Fruit fly (Drosophila melanogaster) whole organism, pupa: ENCODE results near the gene Meics.

ENCODE experiments used
- CG10348 ChIP-seq: fragments of 200-800 bp; sonication (Bioruptor generic); IDR thresholded peaks from 2 replicates; pipeline ENCODE4 v1.3.6; 2022; ENCODE audit warnings: missing biosample characterization, missing genetic modification characterization
- CG12605 ChIP-seq: fragments of 200-800 bp; sonication (Bioruptor generic); IDR thresholded peaks from 2 replicates; pipeline ENCODE4 v1.3.6; 2022; ENCODE audit warnings: missing biosample characterization, missing genetic modification characterization
- CG13204 ChIP-seq: fragments of 200-800 bp; sonication (Bioruptor generic); optimal IDR thresholded peaks from 2 replicates; lab custom pipeline; 2018; ENCODE audit warnings: missing biosample characterization, mild to moderate bottlenecking, missing genetic modification characterization, moderate library complexity
- CG14655 ChIP-seq: fragments of 200-800 bp; sonication (Bioruptor generic); optimal IDR thresholded peaks from 3 replicates; lab custom pipeline; 2017; ENCODE audit warnings: mild to moderate bottlenecking, missing biosample characterization, missing genetic modification reagents, missing genetic modification characterization
- CG15710 ChIP-seq: fragments of 200-800 bp; sonication (Bioruptor generic); optimal IDR thresholded peaks from 2 replicates; lab custom pipeline; 2018; ENCODE audit warnings: missing biosample characterization, mild to moderate bottlenecking, missing genetic modification characterization, moderate library complexity
- CG17806 ChIP-seq: fragments of 200-800 bp; sonication (Bioruptor generic); optimal IDR thresholded peaks from 2 replicates; lab custom pipeline; 2018; ENCODE audit warnings: missing biosample characterization, mild to moderate bottlenecking, missing genetic modification characterization, moderate library complexity
- CG32121 ChIP-seq: fragments of 200-800 bp; sonication (Bioruptor generic); IDR thresholded peaks from 2 replicates; pipeline ENCODE4 v1.3.6; 2022; ENCODE audit warnings: missing biosample characterization, missing genetic modification characterization
- CG34367 ChIP-seq: fragments of 200-800 bp; sonication (Bioruptor generic); optimal IDR thresholded peaks from 2 replicates; lab custom pipeline; 2018; ENCODE audit warnings: missing biosample characterization, mild to moderate bottlenecking, missing genetic modification characterization
- CG4496 ChIP-seq: fragments of 200-800 bp; sonication (Bioruptor generic); IDR thresholded peaks from 3 replicates; pipeline ENCODE4 v1.3.6; 2022; ENCODE audit warnings: missing biosample characterization, missing genetic modification characterization
- CG8159 ChIP-seq: fragments of 200-800 bp; sonication (Bioruptor generic); optimal IDR thresholded peaks from 3 replicates; lab custom pipeline; 2018; ENCODE audit warnings: missing biosample characterization, mild to moderate bottlenecking, missing genetic modification characterization, moderate library complexity
- CG8301 ChIP-seq: fragments of 200-800 bp; sonication (Bioruptor generic); optimal IDR thresholded peaks from 2 replicates; lab custom pipeline; 2018; ENCODE audit warnings: missing biosample characterization, mild to moderate bottlenecking, missing genetic modification characterization
- CG9948 ChIP-seq: fragments of 200-800 bp; sonication (Bioruptor generic); optimal IDR thresholded peaks from 2 replicates; lab custom pipeline; 2018; ENCODE audit warnings: missing biosample characterization, mild to moderate bottlenecking, missing genetic modification characterization, moderate library complexity
- D1 ChIP-seq: fragments of 200-800 bp; sonication (Bioruptor generic); optimal IDR thresholded peaks from 2 replicates; lab custom pipeline; 2018; ENCODE audit warnings: missing biosample characterization, mild to moderate bottlenecking, missing genetic modification characterization, moderate library complexity
- EcR ChIP-seq: fragments of 200-800 bp; sonication (Bioruptor generic); optimal IDR thresholded peaks from 3 replicates; lab custom pipeline; 2019; ENCODE audit warnings: missing biosample characterization, missing genetic modification characterization, mild to moderate bottlenecking, moderate library complexity, missing genetic modification reagents
- Ets98B ChIP-seq: fragments of 200-800 bp; sonication (Bioruptor generic); IDR thresholded peaks from 2 replicates; pipeline ENCODE4 v1.3.6; 2022; ENCODE audit warnings: missing biosample characterization, missing genetic modification characterization
- Pif1A ChIP-seq: fragments of 200-800 bp; sonication (Bioruptor generic); optimal IDR thresholded peaks from 3 replicates; lab custom pipeline; 2016; ENCODE audit warnings: missing biosample characterization, missing genetic modification characterization
- Pif1B ChIP-seq: fragments of 200-800 bp; sonication (Bioruptor generic); optimal IDR thresholded peaks from 3 replicates; lab custom pipeline; 2016; ENCODE audit warnings: missing biosample characterization, missing genetic modification characterization
- Snoo ChIP-seq: fragments of 200-800 bp; sonication (Bioruptor generic); optimal IDR thresholded peaks from 3 replicates; lab custom pipeline; 2017; ENCODE audit warnings: missing biosample characterization, mild to moderate bottlenecking, missing genetic modification characterization, inconsistent platforms
- fd96Ca ChIP-seq: fragments of 200-800 bp; sonication (Bioruptor generic); IDR thresholded peaks from 3 replicates; pipeline ENCODE4 v1.3.6; 2022; ENCODE audit warnings: missing biosample characterization, missing genetic modification characterization
- gl ChIP-seq: fragments of 200-800 bp; sonication (Bioruptor generic); optimal IDR thresholded peaks from 2 replicates; lab custom pipeline; 2018; ENCODE audit warnings: missing biosample characterization, mild to moderate bottlenecking, missing genetic modification characterization
- rn ChIP-seq: fragments of 200-800 bp; sonication (Bioruptor generic); IDR thresholded peaks from 2 replicates; pipeline ENCODE4 v1.3.6; 2022; ENCODE audit warnings: missing biosample characterization, missing genetic modification characterization

Meics gene

DNA sequence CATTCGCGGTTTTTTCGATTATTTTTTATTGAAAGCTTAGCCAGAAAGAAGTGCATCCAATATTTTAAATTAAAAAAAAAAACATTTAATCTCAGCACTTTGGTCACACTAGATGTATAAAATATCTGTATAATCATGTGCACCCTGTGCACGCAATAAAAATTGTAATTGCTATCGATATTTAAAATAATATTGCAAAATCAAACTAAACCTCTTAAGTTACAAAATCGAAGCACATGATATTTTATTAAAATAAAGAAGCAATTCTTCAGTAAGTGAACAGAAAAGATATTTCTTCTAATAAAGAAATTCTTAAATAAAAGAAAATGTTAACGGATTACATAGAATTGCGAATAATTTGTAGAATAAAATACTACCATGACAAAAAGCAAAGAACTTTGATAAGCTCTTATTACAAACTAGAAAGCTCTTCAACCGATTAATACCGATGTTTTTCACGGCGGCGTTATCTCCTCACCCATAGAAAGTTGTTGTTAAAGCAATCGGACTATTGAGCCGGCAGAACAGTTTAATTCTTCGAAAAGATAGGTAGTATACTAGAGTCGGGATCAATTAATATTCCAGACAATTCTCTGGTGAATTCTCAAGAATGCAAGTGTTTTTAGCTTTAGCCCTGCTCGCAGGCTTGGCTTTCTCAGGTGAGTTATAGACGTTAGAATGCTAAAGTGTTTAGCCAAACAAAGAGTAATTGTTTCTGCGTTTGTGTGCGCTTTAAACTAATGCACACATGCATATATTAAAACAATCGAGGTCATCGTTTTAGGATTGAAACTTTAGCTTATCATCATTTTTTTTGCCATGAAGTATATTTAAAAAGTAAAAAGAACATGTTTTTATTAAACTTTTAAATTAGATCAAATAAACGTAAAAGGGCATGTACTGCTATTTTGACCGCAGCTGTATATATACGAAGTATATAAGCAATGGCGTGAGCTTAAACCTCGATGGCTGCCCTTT, 29.5 kb upstream of the Meics start, which contains the start of gene CtsK1:
Gene CtsK1 (plus strand): TSS at position 490 of the 978 bp plus-strand sequence.
- peak; percentile 85 for TF ChIP-seq Ets98B (GFP tag; lab: Robert Waterston, UW)
- peak; percentile 46 for TF ChIP-seq CG15710 (tag; lab: Kevin White, UChicago)
- no peak for TF ChIP-seq Pif1A (GFP tag; lab: Kevin White, UChicago)
- TF ChIP-seq CG13204 (GFP tag; lab: Kevin White, UChicago) = no peak
- peak; percentile 58 for TF ChIP-seq CG8159
- peak; percentile 45 for TF ChIP-seq CG17806
- peak; percentile 50 for TF ChIP-seq CG9948 (tag; lab: Kevin White, UChicago)
- no peak for TF ChIP-seq CG10348 (GFP tag; lab: Robert Waterston, UW)
- TF ChIP-seq D1 (tag; lab: Kevin White, UChicago) = peak; percentile 14
- TF ChIP-seq CG8301 = peak; percentile 47
- peak; percentile 31 for TF ChIP-seq Snoo (tag; lab: Kevin White, UChicago)
- no peak for TF ChIP-seq gl (tag; lab: Kevin White, UChicago)
- TF ChIP-seq Pif1B = no peak
- TF ChIP-seq CG14655 = no peak
- TF ChIP-seq CG32121 (GFP tag; lab: Robert Waterston, UW) = peak; percentile 64; the same call in 1 of the 2 replicates
- TF ChIP-seq EcR (GFP tag; lab: Kevin White, UChicago) = peak; percentile 15
- TF ChIP-seq rn = peak; percentile 46; the same call in 1 of the 2 replicates
- TF ChIP-seq CG12605 = peak; percentile 84
- TF ChIP-seq fd96Ca (GFP tag; lab: Robert Waterston, UW) = no peak
- peak; percentile 93 for TF ChIP-seq CG4496
- TF ChIP-seq CG34367 = no peak

DNA sequence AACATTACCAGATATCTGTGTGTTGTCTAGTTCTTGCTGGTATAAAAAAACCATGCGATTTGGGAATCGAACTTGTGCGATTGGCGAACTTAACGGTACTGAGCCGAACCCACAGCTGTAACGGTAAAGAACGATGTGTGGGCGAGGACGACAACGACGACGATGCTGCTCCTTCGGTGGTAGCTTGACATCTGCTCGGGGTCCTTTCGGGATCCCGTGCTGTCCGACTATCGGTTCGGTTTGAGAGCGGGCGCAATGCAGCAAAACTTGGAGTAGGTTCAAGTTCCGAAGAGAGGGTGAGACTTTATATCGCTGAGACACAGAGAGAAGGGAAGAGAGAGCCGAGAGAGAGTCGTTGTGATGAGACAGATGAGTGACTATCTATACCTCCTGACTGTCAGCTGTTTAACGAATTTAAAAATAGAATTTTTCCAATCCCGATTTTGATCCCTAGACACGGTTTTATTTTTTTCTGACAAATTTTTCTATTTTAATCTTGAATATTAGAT, 28.8 kb upstream of the Meics start, which contains the start of gene CG17364:
Gene CG17364 (minus strand): TSS at position 168 of the 509 bp plus-strand sequence.
- TF ChIP-seq CG8301 (no peak), CG34367 (no peak), D1 (tag; lab: Kevin White, UChicago) (no peak), CG12605 (no peak), Ets98B (GFP tag; lab: Robert Waterston, UW) (no peak), CG32121 (GFP tag; lab: Robert Waterston, UW) (no peak), CG15710 (tag; lab: Kevin White, UChicago) (no peak), Pif1B (no peak)

DNA sequence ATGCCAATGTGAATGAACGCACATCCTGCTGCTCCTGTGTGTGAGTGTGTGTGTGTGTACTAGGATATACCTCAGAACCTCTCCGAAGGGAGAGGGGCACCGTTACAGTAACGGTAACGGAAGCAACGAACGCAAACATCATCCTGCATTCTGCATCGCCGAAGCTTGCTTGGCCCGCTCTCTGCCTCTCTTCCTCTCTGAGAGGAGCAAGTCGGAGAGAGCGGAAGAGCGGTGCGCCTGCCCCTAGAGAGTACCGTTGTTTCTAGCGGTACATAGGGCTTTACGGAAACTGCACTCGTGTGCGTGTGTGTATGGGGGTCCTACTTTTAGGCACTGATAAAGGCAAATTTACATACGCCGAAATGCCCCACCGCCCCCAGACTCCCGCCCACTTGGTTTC, 26.8 kb upstream of the Meics start:
- TF ChIP-seq CG13204 (GFP tag; lab: Kevin White, UChicago) = peak; percentile 20
- no peak for TF ChIP-seq Pif1B
- TF ChIP-seq, all 21 proteins: peak for 1

DNA sequence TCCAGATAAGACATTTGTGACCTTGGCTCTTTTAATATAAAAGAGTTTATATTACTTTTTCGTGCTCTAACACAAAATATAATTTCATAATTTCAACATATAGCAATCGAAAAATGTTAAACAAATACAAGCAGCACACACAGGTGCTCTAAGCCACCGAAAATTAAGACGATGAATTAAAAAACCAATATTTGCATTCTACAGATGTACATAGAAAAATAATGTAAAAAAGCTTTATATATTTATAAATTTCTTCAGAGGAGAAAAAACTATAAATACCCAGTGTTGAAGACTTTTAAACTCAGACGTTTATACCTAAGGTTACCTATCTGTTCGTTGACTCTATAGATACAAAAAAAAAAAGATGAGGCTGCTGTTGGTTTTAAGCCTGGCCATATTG, 23.1 kb upstream of the Meics start, which contains the start of gene CG9040:
Gene CG9040 (plus strand): TSS at position 301 of the 400 bp plus-strand sequence.
- no peak for TF ChIP-seq gl (tag; lab: Kevin White, UChicago)
- TF ChIP-seq CG8159 = no peak
- no peak for TF ChIP-seq CG12605
- no peak for TF ChIP-seq CG17806
- TF ChIP-seq CG13204 (GFP tag; lab: Kevin White, UChicago) = no peak
- TF ChIP-seq CG4496 = no peak
- no peak for TF ChIP-seq CG34367
- TF ChIP-seq fd96Ca (GFP tag; lab: Robert Waterston, UW) = no peak
- TF ChIP-seq rn = no peak
- TF ChIP-seq CG14655 = no peak
- TF ChIP-seq CG32121 (GFP tag; lab: Robert Waterston, UW) = no peak

DNA sequence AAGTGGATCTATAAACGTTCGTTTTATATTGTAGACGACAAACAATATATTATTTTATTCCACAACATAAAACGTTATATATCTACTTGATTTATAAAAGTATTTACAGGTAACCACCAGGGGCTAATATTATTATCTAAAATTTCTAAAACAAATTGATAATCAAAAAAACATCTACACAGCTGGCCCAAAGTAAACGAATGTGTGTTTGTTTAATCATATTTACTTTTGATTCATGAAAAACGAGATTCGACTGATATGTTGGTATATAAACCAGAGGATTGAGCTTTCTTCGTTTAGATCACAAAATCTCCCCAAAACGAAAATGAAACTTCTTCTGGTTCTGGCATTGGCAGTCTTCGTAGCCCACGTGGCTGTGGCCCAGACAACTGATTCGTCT, 21.8 kb upstream of the Meics start, which contains the start of gene CG17362:
Gene CG17362 (plus strand): TSS at position 291 of the 400 bp plus-strand sequence.
- TF ChIP-seq gl (tag; lab: Kevin White, UChicago) (no peak), CG4496 (no peak), CG14655 (no peak), CG15710 (tag; lab: Kevin White, UChicago) (no peak), CG32121 (GFP tag; lab: Robert Waterston, UW) (no peak)

DNA sequence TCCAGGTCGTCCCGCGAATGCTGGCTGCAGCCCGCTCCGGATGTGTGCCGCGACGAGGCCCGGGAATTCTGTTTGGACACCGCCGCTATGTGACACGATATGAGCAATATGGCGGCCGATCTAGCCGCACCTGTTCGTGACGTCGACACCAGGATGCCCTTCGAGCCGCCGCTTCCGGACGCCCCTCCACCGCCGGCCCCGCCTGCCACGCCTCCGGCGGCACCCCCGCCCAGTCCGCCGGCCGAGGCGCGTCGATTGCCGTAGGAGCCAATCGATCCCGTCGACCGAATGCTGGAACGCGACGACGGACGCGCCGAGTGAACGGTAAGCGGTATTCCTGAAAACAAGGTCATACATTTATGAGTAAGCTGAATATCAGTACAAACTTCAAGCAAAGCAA, 18.0 kb upstream of the Meics start:
- TF ChIP-seq CG32121 (GFP tag; lab: Robert Waterston, UW) = no peak
- no peak for TF ChIP-seq CG9948 (tag; lab: Kevin White, UChicago)
- TF ChIP-seq CG14655 = no peak
- TF ChIP-seq Snoo (tag; lab: Kevin White, UChicago) = no peak
- no peak for TF ChIP-seq fd96Ca (GFP tag; lab: Robert Waterston, UW)
- no peak for TF ChIP-seq CG10348 (GFP tag; lab: Robert Waterston, UW)
- TF ChIP-seq Ets98B (GFP tag; lab: Robert Waterston, UW) = no peak
- TF ChIP-seq CG12605 = no peak
- no peak for TF ChIP-seq gl (tag; lab: Kevin White, UChicago)
- no peak for TF ChIP-seq CG4496
- no peak for TF ChIP-seq rn
- TF ChIP-seq D1 (tag; lab: Kevin White, UChicago) = no peak
- TF ChIP-seq Pif1B = no peak
